Fruit fly (Drosophila melanogaster) whole organism, embryonic: Measurements from ENCODE around the gene CG13048.

ENCODE experiments used
- Hmx ChIP-seq: fragments of 200-800 bp; sonication (Bioruptor generic); optimal IDR thresholded peaks from 2 replicates; lab custom pipeline; 2016; ENCODE audit warnings: missing biosample characterization, missing genetic modification characterization
- ab ChIP-seq: fragments of 200-800 bp; sonication (Bioruptor generic); optimal IDR thresholded peaks from 2 replicates; lab custom pipeline; 2016; ENCODE audit warnings: missing biosample characterization, missing genetic modification characterization
- dimm ChIP-seq: fragments of 200-800 bp; sonication (Bioruptor generic); IDR thresholded peaks from 2 replicates; pipeline ENCODE4 v1.3.6; 2022; ENCODE audit warnings: missing biosample characterization, missing genetic modification characterization
- nerfin-1 ChIP-seq: fragments of 200-800 bp; sonication (Bioruptor generic); optimal IDR thresholded peaks from 3 replicates; lab custom pipeline; 2019; ENCODE audit warnings: missing biosample characterization, mild to moderate bottlenecking, missing genetic modification characterization, moderate library complexity

DNA sequence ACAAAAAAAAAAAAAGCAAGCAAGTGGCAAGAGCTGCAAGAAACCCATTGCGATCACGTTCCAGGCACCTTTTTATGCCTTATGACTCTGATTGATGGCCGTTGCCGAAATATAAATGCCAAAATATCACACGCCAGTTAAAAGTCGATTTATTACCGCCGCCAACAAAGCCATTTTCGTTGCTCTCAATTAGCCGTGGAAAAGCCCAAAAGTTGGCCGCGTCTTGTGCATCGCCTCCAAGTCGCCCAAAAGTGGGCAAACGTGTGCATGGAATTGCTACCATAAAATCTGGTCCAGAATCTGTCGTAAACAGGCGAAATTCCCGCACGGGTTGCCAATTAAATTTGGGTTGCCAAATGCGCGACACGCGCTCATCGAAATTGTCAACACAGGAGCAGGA is 8.0 kb upstream of the CG13048 start:
- no peak for TF ChIP-seq nerfin-1 (tag; lab: Kevin White, UChicago)
- no peak for TF ChIP-seq dimm (GFP tag; lab: Robert Waterston, UW)
- TF ChIP-seq Hmx = no peak
- no peak for TF ChIP-seq ab
